Fruit fly (Drosophila melanogaster) whole organism, embryonic: ENCODE results near the gene mldr.

Experiments used
- Adf1 ChIP-seq: fragments of 200-800 bp; sonication (Bioruptor generic); IDR thresholded peaks from 2 replicates; pipeline ENCODE4 v1.3.6; 2022; ENCODE audit warnings: missing biosample characterization, missing genetic modification characterization
- B-H2 ChIP-seq: fragments of 200-800 bp; sonication (Bioruptor generic); optimal IDR thresholded peaks from 2 replicates; lab custom pipeline; 2018; ENCODE audit warnings: missing biosample characterization, mild to moderate bottlenecking, missing genetic modification characterization
- CG10565 ChIP-seq: fragments of 200-800 bp; sonication (Bioruptor generic); optimal IDR thresholded peaks from 3 replicates; lab custom pipeline; 2016; ENCODE audit warnings: missing biosample characterization, mild to moderate bottlenecking, missing genetic modification characterization
- CG10979 ChIP-seq: fragments of 200-800 bp; sonication (Bioruptor generic); optimal IDR thresholded peaks from 2 replicates; lab custom pipeline; 2018; ENCODE audit warnings: missing biosample characterization, mild to moderate bottlenecking, missing genetic modification characterization, moderate library complexity
- CG12071 ChIP-seq: fragments of 200-800 bp; sonication (Bioruptor generic); optimal IDR thresholded peaks from 3 replicates; lab custom pipeline; 2018; ENCODE audit warnings: missing biosample characterization, mild to moderate bottlenecking, missing genetic modification characterization
- CG12219 ChIP-seq: fragments of 200-800 bp; sonication (Bioruptor generic); optimal IDR thresholded peaks from 3 replicates; lab custom pipeline; 2018; ENCODE audit warnings: missing biosample characterization, mild to moderate bottlenecking, missing genetic modification characterization
- CG12391 ChIP-seq: fragments of 200-800 bp; sonication (Bioruptor generic); optimal IDR thresholded peaks from 3 replicates; lab custom pipeline; 2018; ENCODE audit warnings: missing biosample characterization, mild to moderate bottlenecking, missing genetic modification characterization, moderate library complexity
- CG14441 ChIP-seq: fragments of 200-800 bp; sonication (Bioruptor generic); IDR thresholded peaks from 2 replicates; pipeline ENCODE4 v1.3.6; 2022; ENCODE audit warnings: missing biosample characterization, missing genetic modification characterization
- CG14710 ChIP-seq: fragments of 200-800 bp; sonication (Bioruptor generic); optimal IDR thresholded peaks from 3 replicates; lab custom pipeline; 2019; ENCODE audit warnings: missing biosample characterization, mild to moderate bottlenecking, missing genetic modification characterization, moderate library complexity
- CG1832 ChIP-seq: fragments of 200-800 bp; sonication (Bioruptor generic); optimal IDR thresholded peaks from 2 replicates; lab custom pipeline; 2017; ENCODE audit warnings: missing biosample characterization, mild to moderate bottlenecking, missing genetic modification characterization, inconsistent platforms
- CG30020 ChIP-seq: fragments of 200-800 bp; optimal IDR thresholded peaks from 2 replicates; lab custom pipeline; 2019; ENCODE audit warnings: missing biosample characterization, mild to moderate bottlenecking, missing genetic modification characterization, moderate library complexity
- CG30431 ChIP-seq: fragments of 200-800 bp; sonication (Bioruptor generic); optimal IDR thresholded peaks from 2 replicates; lab custom pipeline; 2017; ENCODE audit warnings: missing biosample characterization, missing genetic modification characterization
- CG31388 ChIP-seq: fragments of 200-800 bp; sonication (Bioruptor generic); optimal IDR thresholded peaks from 2 replicates; lab custom pipeline; 2016; ENCODE audit warnings: missing biosample characterization, missing genetic modification characterization
- CG6175 ChIP-seq: fragments of 200-800 bp; sonication (Bioruptor generic); IDR thresholded peaks from 3 replicates; pipeline ENCODE4 v1.3.6; 2022; ENCODE audit warnings: missing biosample characterization, missing genetic modification characterization
- CG6254 ChIP-seq: fragments of 200-800 bp; sonication (Bioruptor generic); optimal IDR thresholded peaks from 3 replicates; lab custom pipeline; 2017; ENCODE audit warnings: mild to moderate bottlenecking, missing biosample characterization, missing genetic modification reagents, missing genetic modification characterization
- CG7963 ChIP-seq: fragments of 200-800 bp; sonication (Bioruptor generic); IDR thresholded peaks from 3 replicates; pipeline ENCODE4 v1.3.6; 2022; ENCODE audit warnings: missing biosample characterization, missing genetic modification characterization; ENCODE audit not compliant: partially characterized antibody
- CTCF ChIP-seq: fragments of 200-800 bp; sonication (Bioruptor generic); optimal IDR thresholded peaks from 2 replicates; lab custom pipeline; 2017; ENCODE audit warnings: missing biosample characterization, mild to moderate bottlenecking, missing genetic modification characterization, moderate library complexity
- CoRest ChIP-seq: fragments of 200-800 bp; sonication (Bioruptor generic); optimal IDR thresholded peaks from 3 replicates; lab custom pipeline; 2018; ENCODE audit warnings: missing biosample characterization, mild to moderate bottlenecking, missing genetic modification characterization, moderate library complexity
- CrebB ChIP-seq: fragments of 200-800 bp; sonication (Bioruptor generic); optimal IDR thresholded peaks from 3 replicates; lab custom pipeline; 2018; ENCODE audit warnings: missing biosample characterization, mild to moderate bottlenecking, missing genetic modification characterization
- Dip2 ChIP-seq: fragments of 200-800 bp; sonication (Bioruptor generic); IDR thresholded peaks from 2 replicates; pipeline ENCODE4 v1.3.6; 2022; ENCODE audit warnings: missing biosample characterization, missing genetic modification characterization
- Dp ChIP-seq: fragments of 200-800 bp; sonication (Bioruptor generic); optimal IDR thresholded peaks from 2 replicates; lab custom pipeline; 2018; ENCODE audit warnings: missing biosample characterization, mild to moderate bottlenecking, missing genetic modification characterization, moderate library complexity
- Drgx ChIP-seq: fragments of 200-800 bp; sonication (Bioruptor generic); IDR thresholded peaks from 2 replicates; pipeline ENCODE4 v1.3.6; 2022; ENCODE audit warnings: missing biosample characterization, missing genetic modification characterization
- E2f2 ChIP-seq: fragments of 200-800 bp; sonication (Bioruptor generic); IDR thresholded peaks from 2 replicates; pipeline ENCODE4 v1.3.6; 2022; ENCODE audit warnings: missing biosample characterization, missing genetic modification characterization
- Gsc ChIP-seq: fragments of 200-800 bp; sonication (Bioruptor generic); IDR thresholded peaks from 2 replicates; pipeline ENCODE4 v1.3.6; 2022; ENCODE audit warnings: missing biosample characterization, missing genetic modification characterization
- Hand ChIP-seq: fragments of 200-800 bp; sonication (Bioruptor generic); optimal IDR thresholded peaks from 2 replicates; lab custom pipeline; 2017; ENCODE audit warnings: mild to moderate bottlenecking, missing biosample characterization, missing genetic modification reagents, missing genetic modification characterization
- Hr39 ChIP-seq: fragments of >200 bp; optimal IDR thresholded peaks from 2 replicates; lab custom pipeline; 2017
- Hr51 ChIP-seq, 2 experiments: fragments of 200-800 bp; sonication (Bioruptor generic); optimal IDR thresholded peaks; 2 replicates in 1 of 2; 3 replicates in 1 of 2; lab custom pipeline; 2016 to 2018; ENCODE audit warnings: missing biosample characterization in 2 of 2, missing genetic modification characterization in 2 of 2, mild to moderate bottlenecking in 1 of 2, moderate library complexity in 1 of 2
- Nf-YA ChIP-seq: fragments of 200-800 bp; sonication (Bioruptor generic); IDR thresholded peaks from 2 replicates; pipeline ENCODE4 v1.3.6; 2022; ENCODE audit warnings: missing biosample characterization, missing genetic modification characterization
- Sox100B ChIP-seq: fragments of 200-800 bp; sonication (Bioruptor generic); optimal IDR thresholded peaks from 3 replicates; lab custom pipeline; 2018; ENCODE audit warnings: missing biosample characterization, mild to moderate bottlenecking, missing genetic modification characterization
- Sox102F ChIP-seq: fragments of 200-800 bp; sonication (Bioruptor generic); optimal IDR thresholded peaks from 2 replicates; lab custom pipeline; 2018; ENCODE audit warnings: missing biosample characterization, mild to moderate bottlenecking, missing genetic modification characterization, moderate library complexity
- Trl ChIP-seq, 3 experiments: fragments of >200 bp in 2 of 3; fragments of 200-800 bp in 1 of 3; sonication (Bioruptor generic) in 1 of 3; optimal IDR thresholded peaks; 2 replicates in 1 of 3; 3 replicates in 2 of 3; lab custom pipeline; 2016 to 2017; ENCODE audit warnings: missing biosample characterization in 1 of 3, missing genetic modification characterization in 1 of 3
- ara ChIP-seq: fragments of 200-800 bp; sonication (Bioruptor generic); IDR thresholded peaks from 2 replicates; pipeline ENCODE4 v1.3.6; 2022; ENCODE audit warnings: missing biosample characterization, missing genetic modification characterization
- chif ChIP-seq, 2 experiments: fragments of 200-800 bp; sonication (Bioruptor generic); optimal IDR thresholded peaks; 3 replicates each; lab custom pipeline; 2016; ENCODE audit warnings: missing biosample characterization in 2 of 2, missing genetic modification characterization in 2 of 2
- dpn ChIP-seq, 2 experiments: fragments of 200-800 bp; sonication (Bioruptor generic); optimal IDR thresholded peaks; 3 replicates each; lab custom pipeline; 2016; ENCODE audit warnings: missing biosample characterization in 2 of 2, missing genetic modification characterization in 2 of 2
- emc ChIP-seq: fragments of 200-800 bp; sonication (Bioruptor generic); optimal IDR thresholded peaks from 2 replicates; lab custom pipeline; 2016; ENCODE audit warnings: missing biosample characterization, missing genetic modification characterization
- eyg ChIP-seq: fragments of 200-800 bp; sonication (Bioruptor generic); optimal IDR thresholded peaks from 3 replicates; lab custom pipeline; 2016; ENCODE audit warnings: missing biosample characterization, missing genetic modification characterization
- fu2 ChIP-seq: fragments of 200-800 bp; sonication (Bioruptor generic); optimal IDR thresholded peaks from 2 replicates; lab custom pipeline; 2016; ENCODE audit warnings: missing biosample characterization, missing genetic modification characterization
- kni ChIP-seq: fragments of 200-800 bp; sonication (Bioruptor generic); optimal IDR thresholded peaks from 3 replicates; lab custom pipeline; 2017; ENCODE audit warnings: mild to moderate bottlenecking, missing biosample characterization, missing genetic modification reagents, missing genetic modification characterization
- lola ChIP-seq, 3 experiments: fragments of >200 bp in 2 of 3; fragments of 200-800 bp in 1 of 3; sonication (Bioruptor generic) in 1 of 3; optimal IDR thresholded peaks; 2 replicates each; lab custom pipeline; 2017 to 2019; ENCODE audit warnings: missing biosample characterization in 3 of 3, missing genetic modification characterization in 3 of 3, mild to moderate bottlenecking in 1 of 3, moderate library complexity in 1 of 3
- mam ChIP-seq: fragments of 200-800 bp; sonication (Bioruptor generic); optimal IDR thresholded peaks from 3 replicates; lab custom pipeline; 2016; ENCODE audit warnings: missing biosample characterization, missing genetic modification characterization
- nom ChIP-seq: fragments of 200-800 bp; sonication (Bioruptor generic); optimal IDR thresholded peaks from 2 replicates; lab custom pipeline; 2017; ENCODE audit warnings: missing biosample characterization, missing genetic modification characterization, mild to moderate bottlenecking, moderate library complexity, missing genetic modification reagents
- org-1 ChIP-seq: fragments of 200-800 bp; sonication (Bioruptor generic); optimal IDR thresholded peaks from 2 replicates; lab custom pipeline; 2017; ENCODE audit warnings: missing biosample characterization, missing genetic modification characterization
- rib ChIP-seq: fragments of 200-800 bp; sonication (Bioruptor generic); IDR thresholded peaks from 2 replicates; pipeline ENCODE4 v1.3.6; 2022; ENCODE audit warnings: missing biosample characterization, missing genetic modification characterization
- slbo ChIP-seq: fragments of 200-800 bp; sonication (Bioruptor generic); IDR thresholded peaks from 2 replicates; pipeline ENCODE4 v1.3.6; 2022; ENCODE audit warnings: missing biosample characterization, missing genetic modification characterization
- stc ChIP-seq: fragments of 200-800 bp; sonication (Bioruptor generic); IDR thresholded peaks from 2 replicates; pipeline ENCODE4 v1.3.6; 2022; ENCODE audit warnings: missing biosample characterization, missing genetic modification characterization
- sug ChIP-seq: fragments of 200-800 bp; optimal IDR thresholded peaks from 2 replicates; lab custom pipeline; 2019; ENCODE audit warnings: missing biosample characterization, mild to moderate bottlenecking, missing genetic modification characterization, moderate library complexity

mldr gene

dm6 chrX:6303196-6303595, 12.1 kb downstream of the mldr start (continued):
- TF ChIP-seq emc (GFP tag; lab: Kevin White, UChicago) (no peak), CG12391 (tag; lab: Kevin White, UChicago) (peak; percentile 3), dpn (GFP tag; optimal IDR thresholded peaks at IDR 0.05; lab: Kevin White, UChicago) (no peak), Sox102F (GFP tag; lab: Kevin White, UChicago) (no peak), CTCF (GFP tag; lab: Kevin White, UChicago) (no peak), Hr51 (GFP tag; optimal IDR thresholded peaks at IDR 0.05; lab: Kevin White, UChicago) (peak in 1 of 2 experiments; percentile 20), B-H2 (GFP tag; lab: Kevin White, UChicago) (no peak), CG30020 (no peak), eyg (GFP tag; lab: Kevin White, UChicago) (no peak), ara (GFP tag; lab: Robert Waterston, UW) (no peak), chif (GFP tag; optimal IDR thresholded peaks at IDR 0.05; lab: Kevin White, UChicago) (no peak), Dp (GFP tag; lab: Kevin White, UChicago) (no peak), Hand (GFP tag; lab: Kevin White, UChicago) (no peak), E2f2 (GFP tag; lab: Robert Waterston, UW) (no peak), Trl (optimal IDR thresholded peaks at IDR 0.05; lab: Kevin White, UChicago) (no peak), Trl (GFP tag; optimal IDR thresholded peaks at IDR 0.05; lab: Kevin White, UChicago) (no peak)

- TF ChIP-seq CoRest (tag; lab: Kevin White, UChicago): no peak
- TF ChIP-seq Hr39 (lab: Kevin White, UChicago): no peak
- TF ChIP-seq CG6175 (GFP tag; lab: Robert Waterston, UW): 0 out of 3 replicates have a peak, but pooled peaks have one; percentile 18
- no peak for TF ChIP-seq rib (GFP tag; lab: Robert Waterston, UW)
- TF ChIP-seq CG10979 (tag; lab: Kevin White, UChicago): no peak
- TF ChIP-seq Adf1: peak; percentile 61
- no peak for TF ChIP-seq kni
- peak; percentile 21 for TF ChIP-seq CG1832 (GFP tag; lab: Kevin White, UChicago)
- no peak for TF ChIP-seq CG30431
- TF ChIP-seq, all 482 proteins: peak for 3
These were observed 12.6 kb downstream of the mldr start, which contains the start of gene CG3823 for dm6 chrX:6303675-6304074. CG3823 (plus strand) TSS chrX:6303975.

- TF ChIP-seq stc (no peak), CG7963 (no peak), CG12071 (GFP tag; lab: Kevin White, UChicago) (no peak), sug (no peak), Drgx (GFP tag; lab: Robert Waterston, UW) (peak; percentile 26; the same call in 1 of the 2 replicates)
- TF ChIP-seq, all 482 proteins: peak for 1
These were observed 13.1 kb downstream of the mldr start for dm6 chrX:6304203-6304602.

- TF ChIP-seq Drgx (GFP tag; lab: Robert Waterston, UW): peak; percentile 47; the same call in 1 of the 2 replicates
- TF ChIP-seq Gsc: no peak
- TF ChIP-seq org-1 (GFP tag; lab: Kevin White, UChicago): no peak
- TF ChIP-seq fu2 (GFP tag; lab: Kevin White, UChicago): no peak
- TF ChIP-seq, all 482 proteins: peak for 1
These were observed 14.2 kb downstream of the mldr start for dm6 chrX:6305317-6305716.

dm6 chrX:6308852-6309251, 17.7 kb downstream of the mldr start, which contains the start of gene CG15894:
CG15894 (plus strand) TSS chrX:6309212.
- TF ChIP-seq CG10565 (no peak), CG6254 (GFP tag; lab: Kevin White, UChicago) (no peak), CG31388 (GFP tag; lab: Kevin White, UChicago) (no peak), nom (GFP tag; lab: Kevin White, UChicago) (no peak), lola (GFP tag; optimal IDR thresholded peaks at IDR 0.05; lab: Kevin White, UChicago) (no peak), Nf-YA (no peak), mam (GFP tag; lab: Kevin White, UChicago) (no peak), Sox100B (no peak), CG12219 (peak; percentile 63), Dip2 (GFP tag; lab: Robert Waterston, UW) (no peak), CG14441 (no peak), CG14710 (tag; lab: Kevin White, UChicago) (no peak), slbo (GFP tag; lab: Robert Waterston, UW) (peak; percentile 26; the same call in 1 of the 2 replicates), CrebB (tag; lab: Kevin White, UChicago) (no peak)
